Fruit fly (Drosophila melanogaster) whole organism, embryonic: ENCODE measurements around the gene CG13921.
A peak's percentile ranks its signal among the peaks of the same experiment; 100 is the strongest.

Experiments used
- Adf1 ChIP-seq: fragments of 200-800 bp; sonication (Bioruptor generic); IDR thresholded peaks from 2 replicates; pipeline ENCODE4 v1.3.6; 2022; ENCODE audit warnings: missing biosample characterization, missing genetic modification characterization
- CG10267 ChIP-seq: fragments of 200-800 bp; sonication (Bioruptor generic); optimal IDR thresholded peaks from 2 replicates; lab custom pipeline; 2018; ENCODE audit warnings: missing biosample characterization, mild to moderate bottlenecking, missing genetic modification characterization, moderate library complexity
- CG10366 ChIP-seq: fragments of 200-800 bp; sonication (Bioruptor generic); IDR thresholded peaks from 2 replicates; pipeline ENCODE4 v1.3.6; 2022; ENCODE audit warnings: missing biosample characterization, missing genetic modification characterization
- CG10654 ChIP-seq: fragments of 200-800 bp; sonication (Bioruptor generic); optimal IDR thresholded peaks from 2 replicates; lab custom pipeline; 2016; ENCODE audit warnings: missing biosample characterization, missing genetic modification characterization
- CG10959 ChIP-seq: fragments of 200-800 bp; sonication (Bioruptor generic); IDR thresholded peaks from 2 replicates; pipeline ENCODE4 v1.3.6; 2022; ENCODE audit warnings: missing biosample characterization, missing genetic modification characterization
- CG10979 ChIP-seq: fragments of 200-800 bp; sonication (Bioruptor generic); optimal IDR thresholded peaks from 2 replicates; lab custom pipeline; 2018; ENCODE audit warnings: missing biosample characterization, mild to moderate bottlenecking, missing genetic modification characterization, moderate library complexity
- CG11456 ChIP-seq: fragments of 200-800 bp; sonication (Bioruptor generic); IDR thresholded peaks from 3 replicates; pipeline ENCODE4 v1.3.6; 2022; ENCODE audit warnings: missing biosample characterization, missing genetic modification characterization
- CG11696 ChIP-seq: fragments of 200-800 bp; sonication (Bioruptor generic); IDR thresholded peaks from 2 replicates; pipeline ENCODE4 v1.3.6; 2022; ENCODE audit warnings: missing biosample characterization, missing genetic modification characterization
- CG15269 ChIP-seq: fragments of 200-800 bp; sonication (Bioruptor generic); optimal IDR thresholded peaks from 2 replicates; lab custom pipeline; 2018; ENCODE audit warnings: missing biosample characterization, mild to moderate bottlenecking, missing genetic modification characterization, moderate library complexity
- CG15514 ChIP-seq: fragments of 200-800 bp; sonication (Bioruptor generic); optimal IDR thresholded peaks from 3 replicates; lab custom pipeline; 2017; ENCODE audit warnings: missing biosample characterization, missing genetic modification characterization, mild to moderate bottlenecking, moderate library complexity, missing genetic modification reagents
- CG15696 ChIP-seq: fragments of 200-800 bp; sonication (Bioruptor generic); optimal IDR thresholded peaks from 2 replicates; lab custom pipeline; 2019; ENCODE audit warnings: missing biosample characterization, mild to moderate bottlenecking, missing genetic modification characterization, moderate library complexity
- CG16813 ChIP-seq: fragments of 200-800 bp; sonication (Bioruptor generic); IDR thresholded peaks from 3 replicates; pipeline ENCODE4 v1.3.6; 2022; ENCODE audit warnings: missing biosample characterization, missing genetic modification characterization; ENCODE audit not compliant: partially characterized antibody
- CG1792 ChIP-seq: fragments of 200-800 bp; sonication (Bioruptor generic); optimal IDR thresholded peaks from 2 replicates; lab custom pipeline; 2016; ENCODE audit warnings: missing biosample characterization, missing genetic modification characterization
- CG2712 ChIP-seq: fragments of 200-800 bp; optimal IDR thresholded peaks from 3 replicates; lab custom pipeline; 2019; ENCODE audit warnings: missing biosample characterization, mild to moderate bottlenecking, missing genetic modification characterization, moderate library complexity
- CG3163 ChIP-seq: fragments of 200-800 bp; sonication (Bioruptor generic); optimal IDR thresholded peaks from 3 replicates; lab custom pipeline; 2016; ENCODE audit warnings: missing biosample characterization, missing genetic modification characterization
- CG3407 ChIP-seq: fragments of 200-800 bp; sonication (Bioruptor generic); optimal IDR thresholded peaks from 2 replicates; lab custom pipeline; 2018; ENCODE audit warnings: missing biosample characterization, mild to moderate bottlenecking, missing genetic modification characterization
- CG3838 ChIP-seq: fragments of 200-800 bp; sonication (Bioruptor generic); optimal IDR thresholded peaks from 3 replicates; lab custom pipeline; 2016; ENCODE audit warnings: missing biosample characterization, missing genetic modification characterization
- CG6765 ChIP-seq: fragments of 200-800 bp; sonication (Bioruptor generic); optimal IDR thresholded peaks from 3 replicates; lab custom pipeline; 2017; ENCODE audit warnings: missing biosample characterization, mild to moderate bottlenecking, missing genetic modification characterization
- CG7745 ChIP-seq: fragments of 200-800 bp; sonication (Bioruptor generic); optimal IDR thresholded peaks from 2 replicates; lab custom pipeline; 2018; ENCODE audit warnings: missing biosample characterization, mild to moderate bottlenecking, missing genetic modification characterization, moderate library complexity
- CG7928 ChIP-seq: fragments of 200-800 bp; sonication (Bioruptor generic); optimal IDR thresholded peaks from 2 replicates; lab custom pipeline; 2017; ENCODE audit warnings: missing biosample characterization, mild to moderate bottlenecking, missing genetic modification characterization
- CG8944 ChIP-seq: fragments of 200-800 bp; sonication (Bioruptor generic); optimal IDR thresholded peaks from 3 replicates; lab custom pipeline; 2016; ENCODE audit warnings: missing biosample characterization, missing genetic modification characterization
- CG9215 ChIP-seq: fragments of 200-800 bp; sonication (Bioruptor generic); IDR thresholded peaks from 2 replicates; pipeline ENCODE4 v1.3.6; 2022; ENCODE audit warnings: missing biosample characterization, missing genetic modification characterization
- Deaf1 ChIP-seq: fragments of 200-800 bp; optimal IDR thresholded peaks from 3 replicates; lab custom pipeline; 2019; ENCODE audit warnings: missing biosample characterization, mild to moderate bottlenecking, missing genetic modification characterization, moderate library complexity
- Dref ChIP-seq: fragments of 200-800 bp; sonication (Bioruptor generic); IDR thresholded peaks from 2 replicates; pipeline ENCODE4 v1.3.6; 2022; ENCODE audit warnings: missing biosample characterization, missing genetic modification characterization
- Eip74EF ChIP-seq, 2 experiments: fragments of 200-800 bp in 1 of 2; fragments of >200 bp in 1 of 2; sonication (Bioruptor generic) in 1 of 2; optimal IDR thresholded peaks; 2 replicates each; lab custom pipeline; 2017 to 2019; ENCODE audit warnings: missing biosample characterization in 2 of 2, missing genetic modification characterization in 2 of 2, mild to moderate bottlenecking in 1 of 2, moderate library complexity in 1 of 2
- Gsc ChIP-seq: fragments of 200-800 bp; sonication (Bioruptor generic); IDR thresholded peaks from 2 replicates; pipeline ENCODE4 v1.3.6; 2022; ENCODE audit warnings: missing biosample characterization, missing genetic modification characterization
- Hand ChIP-seq: fragments of 200-800 bp; sonication (Bioruptor generic); optimal IDR thresholded peaks from 2 replicates; lab custom pipeline; 2017; ENCODE audit warnings: mild to moderate bottlenecking, missing biosample characterization, missing genetic modification reagents, missing genetic modification characterization
- Hr78 ChIP-seq, 2 experiments: fragments of 200-800 bp in 1 of 2; fragments of >200 bp in 1 of 2; sonication (Bioruptor generic) in 1 of 2; optimal IDR thresholded peaks; 2 replicates each; lab custom pipeline; 2017 to 2019; ENCODE audit warnings: missing biosample characterization in 2 of 2, missing genetic modification characterization in 2 of 2, mild to moderate bottlenecking in 1 of 2, moderate library complexity in 1 of 2
- Jarid2 ChIP-seq: fragments of 200-800 bp; sonication (Bioruptor generic); optimal IDR thresholded peaks from 3 replicates; lab custom pipeline; 2017; ENCODE audit warnings: mild to moderate bottlenecking, missing biosample characterization, missing genetic modification reagents, missing genetic modification characterization
- MBD-R2 ChIP-seq: fragments of 200-800 bp; sonication (Bioruptor generic); IDR thresholded peaks from 2 replicates; pipeline ENCODE4 v1.3.6; 2022; ENCODE audit warnings: missing biosample characterization, missing genetic modification characterization
- Nf-YA ChIP-seq: fragments of 200-800 bp; sonication (Bioruptor generic); IDR thresholded peaks from 2 replicates; pipeline ENCODE4 v1.3.6; 2022; ENCODE audit warnings: missing biosample characterization, missing genetic modification characterization
- Opbp ChIP-seq: fragments of 200-800 bp; sonication (Bioruptor generic); IDR thresholded peaks from 3 replicates; pipeline ENCODE4 v1.3.6; 2022; ENCODE audit warnings: missing biosample characterization, missing genetic modification characterization; ENCODE audit not compliant: partially characterized antibody
- Sin3A ChIP-seq: fragments of >200 bp; optimal IDR thresholded peaks from 2 replicates; lab custom pipeline; 2018
- Xbp1 ChIP-seq: fragments of 200-800 bp; sonication (Bioruptor generic); optimal IDR thresholded peaks from 3 replicates; lab custom pipeline; 2016; ENCODE audit warnings: missing biosample characterization, mild to moderate bottlenecking, missing genetic modification characterization
- br ChIP-seq: fragments of >200 bp; optimal IDR thresholded peaks from 2 replicates; lab custom pipeline; 2017
- danr ChIP-seq: fragments of 200-800 bp; sonication (Bioruptor generic); IDR thresholded peaks from 2 replicates; pipeline ENCODE4 v1.3.6; 2022; ENCODE audit warnings: missing biosample characterization, missing genetic modification characterization
- dpn ChIP-seq, 2 experiments: fragments of 200-800 bp; sonication (Bioruptor generic); optimal IDR thresholded peaks; 3 replicates each; lab custom pipeline; 2016; ENCODE audit warnings: missing biosample characterization in 2 of 2, missing genetic modification characterization in 2 of 2
- ems ChIP-seq: fragments of 200-800 bp; sonication (Bioruptor generic); optimal IDR thresholded peaks from 3 replicates; lab custom pipeline; 2016; ENCODE audit warnings: missing biosample characterization, missing genetic modification characterization
- grn ChIP-seq: fragments of 200-800 bp; sonication (Bioruptor generic); optimal IDR thresholded peaks from 3 replicates; lab custom pipeline; 2017; ENCODE audit warnings: missing biosample characterization, missing genetic modification characterization
- gro ChIP-seq: fragments of 200-800 bp; sonication (Bioruptor generic); optimal IDR thresholded peaks from 2 replicates; lab custom pipeline; 2016; ENCODE audit warnings: missing biosample characterization, missing genetic modification characterization
- gsb-n ChIP-seq: fragments of 200-800 bp; sonication (Bioruptor generic); optimal IDR thresholded peaks from 3 replicates; lab custom pipeline; 2018; ENCODE audit warnings: missing biosample characterization, mild to moderate bottlenecking, missing genetic modification characterization
- nmo ChIP-seq: fragments of 200-800 bp; sonication (Bioruptor generic); optimal IDR thresholded peaks from 2 replicates; lab custom pipeline; 2018; ENCODE audit warnings: missing biosample characterization, mild to moderate bottlenecking, missing genetic modification characterization, moderate library complexity
- otp ChIP-seq: fragments of 200-800 bp; sonication (Bioruptor generic); IDR thresholded peaks from 3 replicates; pipeline ENCODE4, ENCODE4 v1.3.6; 2022; ENCODE audit warnings: missing biosample characterization, missing genetic modification characterization
- pfk ChIP-seq: fragments of 200-800 bp; sonication (Bioruptor generic); optimal IDR thresholded peaks from 2 replicates; lab custom pipeline; 2018; ENCODE audit warnings: missing biosample characterization, mild to moderate bottlenecking, missing genetic modification characterization, moderate library complexity
- pum ChIP-seq: fragments of 200-800 bp; sonication (Bioruptor generic); optimal IDR thresholded peaks from 2 replicates; lab custom pipeline; 2016; ENCODE audit warnings: missing biosample characterization, missing genetic modification characterization
- pzg ChIP-seq: fragments of 200-800 bp; sonication (Bioruptor generic); optimal IDR thresholded peaks from 3 replicates; lab custom pipeline; 2018; ENCODE audit warnings: missing biosample characterization, mild to moderate bottlenecking, missing genetic modification characterization, moderate library complexity
- sim ChIP-seq: fragments of 200-800 bp; sonication (Bioruptor generic); IDR thresholded peaks from 2 replicates; pipeline ENCODE4 v1.3.6; 2022; ENCODE audit warnings: missing biosample characterization, missing genetic modification characterization
- sima ChIP-seq: fragments of 200-800 bp; sonication (Bioruptor generic); optimal IDR thresholded peaks from 2 replicates; lab custom pipeline; 2016; ENCODE audit warnings: missing biosample characterization, missing genetic modification characterization
- slou ChIP-seq: fragments of 200-800 bp; sonication (Bioruptor generic); optimal IDR thresholded peaks from 3 replicates; lab custom pipeline; 2016; ENCODE audit warnings: missing biosample characterization, missing genetic modification characterization
- slp2 ChIP-seq: fragments of 200-800 bp; sonication (Bioruptor generic); optimal IDR thresholded peaks from 2 replicates; lab custom pipeline; 2016; ENCODE audit warnings: missing biosample characterization, missing genetic modification characterization
- tx ChIP-seq: fragments of 200-800 bp; sonication (Bioruptor generic); optimal IDR thresholded peaks from 2 replicates; lab custom pipeline; 2016; ENCODE audit warnings: missing biosample characterization, missing genetic modification characterization
- zen2 ChIP-seq: fragments of 200-800 bp; sonication (Bioruptor generic); IDR thresholded peaks from 3 replicates; pipeline ENCODE4 v1.3.6; 2022; ENCODE audit warnings: missing biosample characterization, missing genetic modification characterization; ENCODE audit not compliant: partially characterized antibody

Gene CG13921

dm6 chr3L:1755458-1755984 lies 8.8 kb downstream of the CG13921 start, which contains the start of gene Cht2 (continued):
- TF ChIP-seq sima (GFP tag; lab: Kevin White, UChicago) (no peak), Hr78 (GFP tag; optimal IDR thresholded peaks at IDR 0.05; lab: Kevin White, UChicago) (peak in 1 of 2 experiments; percentile 66), CG15269 (tag; lab: Kevin White, UChicago) (peak; percentile 49), CG10959 (GFP tag; lab: Robert Waterston, UW) (no peak), CG10267 (tag; lab: Kevin White, UChicago) (no peak), Dref (0 out of 2 replicates have a peak, but pooled peaks have one; percentile 7), CG10366 (GFP tag; lab: Robert Waterston, UW) (no peak), CG7745 (tag; lab: Kevin White, UChicago) (no peak), CG9215 (GFP tag; lab: Robert Waterston, UW) (no peak), pum (GFP tag; lab: Kevin White, UChicago) (no peak), Adf1 (peak; percentile 33; the same call in 1 of the 2 replicates), CG2712 (tag; lab: Kevin White, UChicago) (no peak), Sin3A (lab: Kevin White, UChicago) (no peak), Jarid2 (GFP tag; lab: Kevin White, UChicago) (peak; percentile 73), CG1792 (GFP tag; lab: Kevin White, UChicago) (no peak), dpn (GFP tag; optimal IDR thresholded peaks at IDR 0.05; lab: Kevin White, UChicago) (no peak), ems (GFP tag; lab: Kevin White, UChicago) (no peak), slou (GFP tag; lab: Kevin White, UChicago) (no peak), nmo (GFP tag; lab: Kevin White, UChicago) (no peak), pfk (GFP tag; lab: Kevin White, UChicago) (no peak), Xbp1 (no peak), CG10979 (no peak), CG7928 (GFP tag; lab: Kevin White, UChicago) (no peak), zen2 (0 out of 3 replicates have a peak, but pooled peaks have one; percentile 38), CG16813 (no peak), Hand (GFP tag; lab: Kevin White, UChicago) (no peak), CG6765 (GFP tag; lab: Kevin White, UChicago) (no peak), CG8944 (GFP tag; lab: Kevin White, UChicago) (no peak), Eip74EF (GFP tag; optimal IDR thresholded peaks at IDR 0.05; lab: Kevin White, UChicago) (no peak), CG11456 (GFP tag; lab: Robert Waterston, UW) (no peak), tx (no peak), CG10654 (GFP tag; lab: Kevin White, UChicago) (no peak), CG3163 (GFP tag; lab: Kevin White, UChicago) (peak; percentile 82)

- peak; percentile 31 for TF ChIP-seq grn (GFP tag; lab: Kevin White, UChicago)
- TF ChIP-seq Gsc: no peak
- peak; percentile 45 for TF ChIP-seq pzg (GFP tag; lab: Kevin White, UChicago)
- no peak for TF ChIP-seq gro (GFP tag; lab: Kevin White, UChicago)
- peak; percentile 91 for TF ChIP-seq MBD-R2 (GFP tag; lab: Robert Waterston, UW)
- no peak for TF ChIP-seq CG15696 (tag; lab: Kevin White, UChicago)
- TF ChIP-seq Opbp: peak; percentile 49; the same call in 2 of the 3 replicates
- no peak for TF ChIP-seq CG3838 (GFP tag; lab: Kevin White, UChicago)
- no peak for TF ChIP-seq br (lab: Kevin White, UChicago)
- TF ChIP-seq CG3407: no peak
- no peak for TF ChIP-seq sim (GFP tag; lab: Robert Waterston, UW)
- no peak for TF ChIP-seq Deaf1
- no peak for TF ChIP-seq otp (GFP tag; lab: Robert Waterston, UW)
- no peak for TF ChIP-seq Nf-YA (GFP tag; lab: Robert Waterston, UW)
- TF ChIP-seq CG15514: peak; percentile 27
- TF ChIP-seq gsb-n (tag; lab: Kevin White, UChicago): no peak
- TF ChIP-seq Sin3A (lab: Kevin White, UChicago): no peak
- no peak for TF ChIP-seq CG11696
- TF ChIP-seq slp2 (GFP tag; lab: Kevin White, UChicago): no peak
- no peak for TF ChIP-seq danr (GFP tag; lab: Robert Waterston, UW)
These were observed 9.4 kb downstream of the CG13921 start, which contains the start of gene CG8001 for dm6 chr3L:1756143-1756542. Gene CG8001 (plus strand): TSS chr3L:1756159.
